Fruit fly (Drosophila melanogaster): ENCODE data around the gene CG12003.
A peak's percentile ranks its signal among the peaks of the same experiment; 100 is the strongest.

Gene CG12003

DNA sequence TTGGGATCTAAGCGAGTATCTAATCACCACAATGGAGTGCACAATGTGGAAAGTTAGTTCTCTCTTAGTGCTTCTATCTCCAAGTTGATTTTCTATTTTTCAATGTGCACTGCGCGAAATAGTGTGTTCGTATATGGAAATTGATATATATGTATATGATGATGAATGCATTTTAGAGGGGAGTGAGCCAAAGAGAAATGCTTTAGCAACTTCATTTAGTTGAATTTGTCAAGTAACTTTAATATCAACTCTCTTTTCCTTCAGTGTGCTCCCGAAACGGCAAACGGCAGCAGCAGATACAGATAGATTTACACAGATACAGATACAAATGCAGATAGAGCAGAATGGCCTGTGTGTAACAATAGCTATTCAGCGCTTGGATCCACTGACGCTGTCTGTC is 18.8 kb downstream of the CG12003 start (continued):
- TF ChIP-seq sima (GFP tag; optimal IDR thresholded peaks at IDR 0.05) (no peak), MESR4 (GFP tag; optimal IDR thresholded peaks at IDR 0.05) (no peak), pho (GFP tag; optimal IDR thresholded peaks at IDR 0.05) (no peak), repo (GFP tag; optimal IDR thresholded peaks at IDR 0.05) (no peak), eve (GFP tag; optimal IDR thresholded peaks at IDR 0.05) (peak in 1 of 2 experiments; percentile 87), CG33557 (GFP tag; optimal IDR thresholded peaks at IDR 0.05) (no peak), Antp (GFP tag; optimal IDR thresholded peaks at IDR 0.05) (peak; percentile 37), CG3407 (GFP tag; optimal IDR thresholded peaks at IDR 0.05) (no peak), HLH3B (GFP tag; IDR thresholded peaks at IDR 0.05) (no peak), gcm (GFP tag; optimal IDR thresholded peaks at IDR 0.05) (peak; percentile 24), CG10267 (tag; optimal IDR thresholded peaks at IDR 0.05) (peak; percentile 59), fd3F (GFP tag; optimal IDR thresholded peaks at IDR 0.05) (peak; percentile 7), Med (GFP tag) (peak; percentile 93), bab2 (GFP tag; optimal IDR thresholded peaks at IDR 0.05) (peak; percentile 69), tup (GFP tag; optimal IDR thresholded peaks at IDR 0.05) (no peak), CG9876 (GFP tag; optimal IDR thresholded peaks at IDR 0.05) (peak; percentile 19), wek (GFP tag; optimal IDR thresholded peaks at IDR 0.05) (no peak), CG3726 (GFP tag; IDR thresholded peaks at IDR 0.05) (peak; percentile 55; the same call in 1 of the 3 replicates), CG12769 (tag; optimal IDR thresholded peaks at IDR 0.05) (peak; percentile 70), Nf-YC (tag; optimal IDR thresholded peaks at IDR 0.05) (no peak), ftz-f1 (GFP tag; optimal IDR thresholded peaks at IDR 0.05) (no peak), CG6175 (GFP tag; IDR thresholded peaks at IDR 0.05) (no peak), Max (GFP tag; optimal IDR thresholded peaks at IDR 0.05) (no peak), CG33213 (GFP tag; optimal IDR thresholded peaks at IDR 0.05) (no peak), peb (GFP tag; IDR thresholded peaks at IDR 0.05) (no peak), slbo (GFP tag; IDR thresholded peaks at IDR 0.05) (peak; percentile 66), CG12104 (GFP tag; optimal IDR thresholded peaks at IDR 0.05) (no peak), CG1024 (GFP tag; IDR thresholded peaks at IDR 0.05) (no peak), kay (GFP tag; optimal IDR thresholded peaks at IDR 0.05) (peak; percentile 25), CG6272 (GFP tag; IDR thresholded peaks at IDR 0.05) (no peak), dati (GFP tag; IDR thresholded peaks at IDR 0.05) (peak; percentile 60; the same call in 1 of the 2 replicates), NC2α (GFP tag; optimal IDR thresholded peaks at IDR 0.05) (peak; percentile 44), H2.0 (GFP tag; IDR thresholded peaks at IDR 0.05) (peak; percentile 57), Lhr (GFP tag; optimal IDR thresholded peaks at IDR 0.05) (peak; percentile 17), CG4404 (GFP tag; IDR thresholded peaks at IDR 0.05) (peak; percentile 72), CG2120 (GFP tag; optimal IDR thresholded peaks at IDR 0.05) (peak; percentile 56), psq (GFP tag; optimal IDR thresholded peaks at IDR 0.05) (peak; percentile 22), pzg (GFP tag; optimal IDR thresholded peaks at IDR 0.05) (no peak), CG43689 (GFP tag; IDR thresholded peaks at IDR 0.05) (0 out of 2 replicates have a peak, but pooled peaks have one; percentile 50), CG13287 (GFP tag; IDR thresholded peaks at IDR 0.05; ENCODE audit: partially characterized antibody) (no peak), CG9609 (GFP tag; optimal IDR thresholded peaks at IDR 0.05) (peak; percentile 61), zen (tag; optimal IDR thresholded peaks at IDR 0.05) (no peak), tna (GFP tag; IDR thresholded peaks at IDR 0.05; ENCODE audit: partially characterized antibody) (no peak), Sox102F (GFP tag; optimal IDR thresholded peaks at IDR 0.05) (peak; percentile 82), CG2712 (tag; optimal IDR thresholded peaks at IDR 0.05) (peak; percentile 80), CG10366 (GFP tag; IDR thresholded peaks at IDR 0.05) (peak; percentile 44), ash1 (GFP tag; optimal IDR thresholded peaks at IDR 0.05) (no peak), yki (optimal IDR thresholded peaks at IDR 0.05) (no peak), Ssrp (tag; optimal IDR thresholded peaks at IDR 0.05) (peak; percentile 71), CG4854 (GFP tag; optimal IDR thresholded peaks at IDR 0.05) (no peak), CG4282 (GFP tag; optimal IDR thresholded peaks at IDR 0.05) (no peak), CG8765 (GFP tag; IDR thresholded peaks at IDR 0.05) (no peak; the same call in 1 of the 2 replicates)

Measured in whole organism, embryonic.